Worm (Caenorhabditis elegans): ENCODE results near the gene Y7A5A.9.

ce11 chrX:15838496-15838948 is 11.6 kb downstream of the Y7A5A.9 start, which contains the start of gene acox-1.6:
- TF ChIP-seq ama-1 (optimal IDR thresholded peaks at IDR 0.05) (no peak), aly-1 (tag; optimal IDR thresholded peaks at IDR 0.05) (no peak), sea-1 (GFP tag; conservative IDR thresholded peaks at IDR 0.05) (no peak), F13C5.2 (tag; optimal IDR thresholded peaks at IDR 0.05) (no peak), ceh-13 (GFP tag; optimal IDR thresholded peaks at IDR 0.05) (no peak), flt-1 (GFP tag; IDR thresholded peaks at IDR 0.05) (no peak), B0310.2 (tag; optimal IDR thresholded peaks at IDR 0.05) (no peak), pes-1 (GFP tag; IDR thresholded peaks at IDR 0.05) (no peak), ets-7 (tag; optimal IDR thresholded peaks at IDR 0.05) (no peak)
